Worm (Caenorhabditis elegans): ENCODE measurements around the gene che-7.

che-7 gene

DNA sequence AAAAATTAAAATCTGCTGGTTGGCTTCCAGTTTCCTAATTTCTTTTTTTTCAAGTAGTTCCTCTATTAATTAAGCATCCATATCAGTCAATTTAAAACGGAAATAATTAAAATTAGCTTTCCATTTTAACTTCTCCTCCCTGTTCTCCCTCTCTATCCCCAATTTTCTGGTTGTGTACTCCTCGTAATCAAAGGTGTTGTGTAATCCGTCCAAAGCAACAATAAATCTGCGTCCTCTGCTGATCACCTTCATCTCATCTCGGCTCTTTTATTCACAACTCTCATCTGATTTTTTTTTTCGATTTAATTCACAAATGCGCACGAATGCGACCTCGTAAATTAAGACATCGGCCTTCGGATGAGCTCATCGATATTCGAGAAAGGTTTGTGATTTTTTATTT is 26.9 kb upstream of the che-7 start, which contains the start of gene Y97E10AR.2:
Gene Y97E10AR.2 (plus strand): TSS at position 301 of the 400 bp plus-strand sequence.
- TF ChIP-seq ceh-45 (GFP tag; IDR thresholded peaks at IDR 0.05), result no peak
- no peak for TF ChIP-seq hlh-15 (tag; optimal IDR thresholded peaks at IDR 0.05)

- no peak for TF ChIP-seq dmd-4 (tag; optimal IDR thresholded peaks at IDR 0.05; ENCODE audit: borderline replicate concordance)
- TF ChIP-seq sox-2 (GFP tag; IDR thresholded peaks at IDR 0.05), result no peak
- TF ChIP-seq ceh-14 (tag; optimal IDR thresholded peaks at IDR 0.05), result no peak
- no peak for TF ChIP-seq tbx-2 (tag; optimal IDR thresholded peaks at IDR 0.05)
- no peak for TF ChIP-seq eyg-1 (tag; optimal IDR thresholded peaks at IDR 0.05)
- no peak for TF ChIP-seq hlh-6 (tag; optimal IDR thresholded peaks at IDR 0.05)
- no peak for TF ChIP-seq pat-9 (tag; optimal IDR thresholded peaks at IDR 0.05)
- no peak for TF ChIP-seq K09A11.1 (tag; optimal IDR thresholded peaks at IDR 0.05; ENCODE audit: insufficient read depth)
- TF ChIP-seq ceh-6 (GFP tag; optimal IDR thresholded peaks at IDR 0.05), result no peak
- no peak for TF ChIP-seq pax-1 (tag; optimal IDR thresholded peaks at IDR 0.05)
- TF ChIP-seq ama-1 (optimal IDR thresholded peaks at IDR 0.05), result no peak
- no peak for TF ChIP-seq ceh-19 (GFP tag; optimal IDR thresholded peaks at IDR 0.05)
- TF ChIP-seq ets-4 (tag; optimal IDR thresholded peaks at IDR 0.05), result no peak
- TF ChIP-seq ahr-1 (tag; optimal IDR thresholded peaks at IDR 0.05), result no peak
- TF ChIP-seq elt-4 (tag; optimal IDR thresholded peaks at IDR 0.05), result no peak
- no peak for TF ChIP-seq gmeb-2 (tag; optimal IDR thresholded peaks at IDR 0.05)
- no peak for TF ChIP-seq unc-3 (GFP tag; conservative IDR thresholded peaks at IDR 0.05)
- TF ChIP-seq unc-3 (tag; optimal IDR thresholded peaks at IDR 0.05), result no peak
- no peak for TF ChIP-seq dve-1 (tag; optimal IDR thresholded peaks at IDR 0.05)
- TF ChIP-seq syd-9 (tag; optimal IDR thresholded peaks at IDR 0.05), result no peak
- TF ChIP-seq ttx-3 (tag; optimal IDR thresholded peaks at IDR 0.05), result no peak
Observed at ce11 chrV:7995165-7995564, 26.2 kb upstream of the che-7 start.

DNA sequence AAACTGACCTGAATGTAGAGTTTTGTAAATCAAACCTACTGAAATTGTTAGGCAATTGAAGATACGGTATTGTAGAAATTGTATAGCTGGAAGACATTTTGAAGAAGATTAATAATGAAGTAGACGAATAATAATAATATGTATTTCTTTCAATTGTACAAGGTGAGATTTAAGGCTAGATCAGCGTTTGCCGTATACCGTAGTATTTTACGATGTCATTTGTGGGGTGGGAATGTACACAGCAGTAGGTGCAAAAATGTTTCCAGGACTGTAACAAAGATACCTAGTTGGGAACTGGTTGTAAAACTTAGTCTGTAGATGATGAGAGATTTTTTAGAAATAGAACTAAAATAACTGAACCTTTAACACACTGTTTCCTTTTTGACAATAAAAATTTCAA is 25.6 kb upstream of the che-7 start, which contains the start of gene ceh-76:
Gene ceh-76 (minus strand): TSS at position 101 of the 400 bp plus-strand sequence.
- TF ChIP-seq ceh-18 (tag; optimal IDR thresholded peaks at IDR 0.05) (no peak), ref-2 (tag; optimal IDR thresholded peaks at IDR 0.05) (no peak), sdc-2 (tag; optimal IDR thresholded peaks at IDR 0.05) (no peak), hlh-6 (tag; optimal IDR thresholded peaks at IDR 0.05) (no peak), ceh-34 (tag; optimal IDR thresholded peaks at IDR 0.05) (no peak), madf-2 (tag; optimal IDR thresholded peaks at IDR 0.05) (no peak), ama-1 (optimal IDR thresholded peaks at IDR 0.05) (no peak), hlh-13 (GFP tag; optimal IDR thresholded peaks at IDR 0.05) (no peak), pqm-1 (tag; optimal IDR thresholded peaks at IDR 0.05) (no peak), K02D7.2 (tag; optimal IDR thresholded peaks at IDR 0.05) (no peak), dmd-4 (tag; optimal IDR thresholded peaks at IDR 0.05; ENCODE audit: borderline replicate concordance) (no peak)

DNA sequence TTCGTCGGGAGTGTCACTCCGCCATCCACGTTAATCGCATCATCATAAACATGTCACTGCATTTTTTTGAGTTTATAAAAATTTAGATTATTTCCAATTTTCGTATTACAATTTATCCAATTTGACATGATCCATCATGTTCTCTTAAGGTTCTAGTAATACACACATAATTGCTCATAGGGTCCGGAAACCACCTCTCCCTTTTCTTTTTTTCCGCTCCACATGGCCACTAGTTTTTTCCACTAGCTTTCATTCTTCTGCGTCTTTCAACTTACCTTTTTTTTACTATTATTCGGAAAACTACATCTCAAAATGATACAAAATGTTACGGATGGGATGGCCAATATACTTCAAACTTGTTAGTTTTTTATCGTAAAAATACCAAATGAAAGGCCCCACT is 16.9 kb upstream of the che-7 start, which contains the start of gene Y97E10AL.1:
Gene Y97E10AL.1 (plus strand): TSS at position 301 of the 400 bp plus-strand sequence.
- TF ChIP-seq madf-2 (tag; optimal IDR thresholded peaks at IDR 0.05), result no peak

DNA sequence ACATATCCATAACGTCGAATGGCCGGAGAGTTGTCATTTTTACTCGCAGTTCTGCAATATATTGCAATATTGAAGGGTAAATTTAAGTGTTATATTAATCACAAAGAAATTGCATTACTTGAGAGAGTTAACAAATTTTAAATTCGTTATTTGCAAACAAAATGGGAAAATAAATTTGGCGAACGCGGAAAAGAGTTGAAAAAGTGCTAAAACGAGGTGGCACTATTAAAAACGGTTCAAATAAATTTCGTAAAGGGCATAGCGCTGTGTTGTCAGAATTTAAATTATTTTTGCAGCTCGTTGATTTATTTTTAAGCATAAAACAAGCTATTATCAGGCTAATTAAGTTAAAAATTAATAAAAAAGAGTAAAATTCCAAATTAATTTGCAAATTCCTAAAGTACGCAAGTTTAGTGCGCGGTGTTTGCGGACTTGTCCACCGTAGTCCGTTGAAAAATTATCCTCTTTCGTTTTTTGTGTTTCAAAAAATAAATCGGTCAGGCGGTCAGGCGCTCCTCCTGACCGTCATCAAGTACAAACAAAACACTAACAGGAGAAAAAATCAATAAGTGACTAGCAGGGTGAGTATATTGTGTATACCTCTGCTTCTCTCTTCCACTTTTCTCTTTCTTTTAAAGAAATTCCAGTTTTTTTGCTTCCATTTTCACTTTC is 14.5 kb upstream of the che-7 start, which contains the start of the genes natb-1 and abhd-12:
Gene natb-1 (minus strand): TSS at position 51 of the 672 bp plus-strand sequence.
Gene abhd-12 (plus strand): TSS at position 499 of the 672 bp plus-strand sequence.
- TF ChIP-seq dve-1 (tag; optimal IDR thresholded peaks at IDR 0.05) (no peak), pax-1 (tag; optimal IDR thresholded peaks at IDR 0.05) (no peak), ceh-14 (tag; optimal IDR thresholded peaks at IDR 0.05) (peak; percentile 70), hlh-30 (tag; optimal IDR thresholded peaks at IDR 0.05; ENCODE audit: insufficient read depth) (peak; percentile 16), unc-42 (tag; optimal IDR thresholded peaks at IDR 0.05) (peak; percentile 77), ceh-30 (tag; optimal IDR thresholded peaks at IDR 0.05) (peak; percentile 27)

All from whole organism, late embryonic.